Fruit fly (Drosophila melanogaster) whole organism: ENCODE measurements around the gene CG43815.

Experiments
- Dll ChIP-seq: fragments of >200 bp; optimal IDR thresholded peaks from 2 replicates; lab custom pipeline; 2017
- pan ChIP-seq: fragments of >200 bp; optimal IDR thresholded peaks from 2 replicates; lab custom pipeline; 2017
- psq ChIP-seq: fragments of >200 bp; optimal IDR thresholded peaks from 2 replicates; lab custom pipeline; 2017
- usp ChIP-seq: fragments of >200 bp; optimal IDR thresholded peaks from 2 replicates; lab custom pipeline; 2017; ENCODE audit warnings: missing biosample characterization, missing genetic modification characterization, mixed read lengths

dm6 chr2L:3610608-3611007 is 34.6 kb downstream of the CG43815 start:
- no peak for TF ChIP-seq psq (lab: Kevin White, UChicago)
- no peak for TF ChIP-seq usp (GFP tag; lab: Kevin White, UChicago)
- no peak for TF ChIP-seq pan (lab: Kevin White, UChicago)
- TF ChIP-seq Dll (lab: Kevin White, UChicago): no peak
